Fruit fly (Drosophila melanogaster) whole organism, wandering third instar larva: ENCODE measurements around the gene Mgat2.

Experiments used
- CG32264 ChIP-seq: fragments of 200-800 bp; sonication (Bioruptor generic); optimal IDR thresholded peaks from 2 replicates; lab custom pipeline; 2016; ENCODE audit warnings: missing biosample characterization, missing genetic modification characterization
- Dfd ChIP-seq: fragments of >200 bp; optimal IDR thresholded peaks from 2 replicates; lab custom pipeline; 2017; ENCODE audit warnings: missing biosample characterization, missing genetic modification characterization
- Myc ChIP-seq: fragments of >200 bp; optimal IDR thresholded peaks from 2 replicates; lab custom pipeline; 2017
- fru ChIP-seq: fragments of 200-800 bp; sonication (Bioruptor generic); optimal IDR thresholded peaks from 3 replicates; lab custom pipeline; 2016; ENCODE audit warnings: missing biosample characterization, mild to moderate bottlenecking, missing genetic modification characterization
- lola ChIP-seq: fragments of >200 bp; optimal IDR thresholded peaks from 2 replicates; lab custom pipeline; 2017; ENCODE audit warnings: missing biosample characterization, missing genetic modification characterization
- pan ChIP-seq: fragments of >200 bp; optimal IDR thresholded peaks from 2 replicates; lab custom pipeline; 2017
- usp ChIP-seq: fragments of >200 bp; optimal IDR thresholded peaks from 2 replicates; lab custom pipeline; 2017; ENCODE audit warnings: missing biosample characterization, missing genetic modification characterization

DNA sequence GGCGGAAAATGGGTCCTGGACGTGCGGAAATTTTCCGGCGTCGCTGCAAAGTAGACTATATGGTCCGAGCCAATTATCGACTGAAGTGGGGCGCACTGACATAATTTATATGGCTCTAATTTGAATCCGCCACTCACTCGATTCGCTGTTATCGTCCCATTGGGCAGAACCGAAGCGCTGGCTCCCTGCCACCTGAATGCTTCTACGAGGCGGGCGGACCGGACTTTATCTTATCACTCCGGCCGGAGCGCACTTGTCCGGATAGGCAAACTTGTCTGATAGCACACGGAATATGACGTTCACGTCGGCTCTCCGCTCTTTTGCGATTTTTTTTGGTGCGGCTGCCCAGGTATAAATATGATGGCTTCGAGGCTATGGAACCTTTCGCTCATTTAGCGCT, 40.5 kb upstream of the Mgat2 start:
- TF ChIP-seq usp (GFP tag; lab: Kevin White, UChicago), result no peak
- TF ChIP-seq Myc (lab: Kevin White, UChicago), result no peak
- TF ChIP-seq lola (GFP tag; lab: Kevin White, UChicago), result no peak
- TF ChIP-seq fru (GFP tag; lab: Kevin White, UChicago), result no peak
- TF ChIP-seq pan, result no peak
- no peak for TF ChIP-seq Dfd
- no peak for TF ChIP-seq CG32264 (GFP tag; lab: Kevin White, UChicago)
